Worm (Caenorhabditis elegans) whole organism, young adult: ENCODE measurements around the gene C36H8.1.
A peak's percentile ranks its signal among the peaks of the same experiment; 100 is the strongest.

ENCODE experiments used
- F33H1.4 ChIP-seq: fragments of 200-800 bp; sonication (Bioruptor generic); IDR thresholded peaks from 2 replicates; pipeline ENCODE4 v1.3.6; 2022; ENCODE audit warnings: missing genetic modification reagents, missing genetic modification characterization, missing compliant biosample characterization
- F49E8.2 ChIP-seq: sonication (generic microtip); optimal IDR thresholded peaks from 3 replicates; lab custom pipeline; 2017; ENCODE audit warnings: missing genetic modification characterization, mild to moderate bottlenecking, missing compliant biosample characterization, antibody characterized with exemption, moderate library complexity; ENCODE audit not compliant: insufficient read depth
- akir-1 ChIP-seq: fragments of 200-800 bp; sonication (Bioruptor generic); optimal IDR thresholded peaks from 2 replicates; lab custom pipeline; 2018; ENCODE audit warnings: mild to moderate bottlenecking, missing genetic modification characterization, moderate library complexity, missing compliant biosample characterization
- cebp-1 ChIP-seq, 2 experiments: fragments of 200-800 bp in 1 of 2; sonication (Bioruptor generic) in 1 of 2; sonication (generic microtip) in 1 of 2; IDR thresholded peaks in 1 of 2; optimal IDR thresholded peaks in 1 of 2; 2 replicates each; pipeline versions ENCODE4 v1.3.6 to Lab custom; 2017 to 2022; ENCODE audit warnings: missing compliant biosample characterization in 2 of 2, missing genetic modification characterization in 2 of 2, mild to moderate bottlenecking in 1 of 2, missing genetic modification reagents in 1 of 2, moderate library complexity in 1 of 2
- ceh-58 ChIP-seq: fragments of 200-800 bp; sonication (Bioruptor generic); IDR thresholded peaks from 2 replicates; pipeline ENCODE4 v1.3.6; 2022; ENCODE audit warnings: missing genetic modification characterization, missing compliant biosample characterization
- nfya-1 ChIP-seq: sonication (generic microtip); optimal IDR thresholded peaks from 2 replicates; lab custom pipeline; 2017; ENCODE audit warnings: antibody characterized with exemption, missing compliant biosample characterization, missing genetic modification characterization, borderline replicate concordance; ENCODE audit not compliant: insufficient read depth
- nhr-80 ChIP-seq: sonication (generic microtip); optimal IDR thresholded peaks from 2 replicates; lab custom pipeline; 2016; ENCODE audit warnings: missing genetic modification characterization, missing compliant biosample characterization

The C36H8.1 gene

DNA sequence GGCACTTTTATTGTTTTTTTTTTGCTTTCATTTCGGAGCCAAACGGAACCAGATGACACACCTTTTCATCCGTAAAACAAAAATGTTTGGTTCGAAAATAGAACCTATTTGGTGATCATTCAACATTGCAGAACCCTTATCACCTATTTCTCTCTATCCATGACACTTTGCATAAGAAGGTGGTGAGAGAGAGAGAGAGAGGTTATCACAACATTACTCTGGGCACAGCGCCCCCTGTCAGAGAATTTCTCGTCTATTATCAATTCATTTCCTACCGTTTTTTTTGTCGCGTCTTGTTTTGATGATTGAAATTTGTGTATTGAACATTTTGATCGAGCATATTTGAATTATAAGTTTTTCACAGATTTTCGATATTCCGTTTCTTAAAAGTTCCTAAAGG lies 44.4 kb downstream of the C36H8.1 start:
- TF ChIP-seq nhr-80 (tag; lab: Kevin White, UChicago) (peak; percentile 87), F33H1.4 (GFP tag; lab: Robert Waterston, UW) (no peak), nfya-1 (tag; lab: Kevin White, UChicago) (no peak), akir-1 (GFP tag; lab: Kevin White, UChicago) (no peak), F49E8.2 (tag; lab: Kevin White, UChicago) (no peak)

DNA sequence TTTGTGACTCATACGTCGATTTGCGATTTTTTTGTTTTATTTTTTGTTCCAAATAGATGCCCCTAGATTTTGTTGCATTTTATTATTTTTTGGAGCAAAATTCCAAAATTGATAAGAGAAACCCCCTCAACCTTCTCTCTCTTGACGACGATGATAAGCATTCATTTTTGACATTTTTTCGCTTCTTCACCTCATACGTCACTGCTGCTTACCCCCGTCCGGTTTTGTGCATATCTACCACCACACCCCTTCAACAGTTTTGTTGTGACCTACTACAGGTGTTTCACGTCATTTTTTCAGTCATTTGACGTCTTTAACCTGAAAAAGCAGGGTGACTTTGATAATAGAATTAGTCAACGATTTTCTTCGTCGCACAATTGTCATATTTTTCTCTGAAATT lies 45.7 kb downstream of the C36H8.1 start:
- TF ChIP-seq nhr-80 (tag; lab: Kevin White, UChicago), result peak; percentile 84
- TF ChIP-seq ceh-58, result no peak
- no peak for TF ChIP-seq cebp-1 (GFP tag; IDR thresholded peaks at IDR 0.05; lab: Robert Waterston, UW)
- TF ChIP-seq cebp-1 (tag; optimal IDR thresholded peaks at IDR 0.05; lab: Kevin White, UChicago), result peak; percentile 3
- TF ChIP-seq, all 124 proteins: peak for 2
